Worm (Caenorhabditis elegans) whole organism, L2 larva: ENCODE results near the gene C25F9.5.

Experiments used
- C34F6.9 ChIP-seq: fragments of 150-350 bp; optimal IDR thresholded peaks from 2 replicates; lab custom pipeline; 2014; ENCODE audit warnings: missing biosample characterization, missing genetic modification characterization
- ama-1 ChIP-seq: fragments of 150-350 bp; optimal IDR thresholded peaks from 2 replicates; lab custom pipeline; 2018; ENCODE audit warnings: inconsistent platforms
- dmd-4 ChIP-seq: sonication (generic microtip); optimal IDR thresholded peaks from 2 replicates; lab custom pipeline; 2017; ENCODE audit warnings: missing biosample characterization, missing genetic modification characterization
- egl-27 ChIP-seq: sonication (generic microtip); optimal IDR thresholded peaks from 3 replicates; lab custom pipeline; 2017; ENCODE audit warnings: missing biosample characterization, missing genetic modification reagents, missing genetic modification characterization
- mdl-1 ChIP-seq, 2 experiments: fragments of 150-350 bp in 1 of 2; sonication (generic microtip) in 1 of 2; optimal IDR thresholded peaks; 2 replicates each; lab custom pipeline; 2017; ENCODE audit warnings: missing biosample characterization in 2 of 2, missing genetic modification characterization in 2 of 2
- nhr-11 ChIP-seq: fragments of 150-350 bp; optimal IDR thresholded peaks from 2 replicates; lab custom pipeline; 2014; ENCODE audit warnings: missing biosample characterization, missing genetic modification characterization
- nhr-129 ChIP-seq: fragments of 150-350 bp; optimal IDR thresholded peaks from 2 replicates; lab custom pipeline; 2014; ENCODE audit warnings: missing biosample characterization, missing genetic modification characterization
- nhr-6 ChIP-seq: fragments of 150-350 bp; optimal IDR thresholded peaks from 2 replicates; lab custom pipeline; 2014; ENCODE audit warnings: missing biosample characterization, missing genetic modification characterization
- skn-1 ChIP-seq: sonication (generic microtip); optimal IDR thresholded peaks from 2 replicates; lab custom pipeline; 2017; ENCODE audit warnings: missing biosample characterization, missing genetic modification characterization
- unc-39 ChIP-seq: fragments of 150-350 bp; optimal IDR thresholded peaks from 2 replicates; lab custom pipeline; 2014; ENCODE audit warnings: missing biosample characterization, missing genetic modification characterization
- unc-55 ChIP-seq: fragments of 150-350 bp; sonication (generic microtip); optimal IDR thresholded peaks from 3 replicates; lab custom pipeline; 2014; ENCODE audit warnings: missing biosample characterization, missing genetic modification reagents, missing genetic modification characterization
- unc-62 ChIP-seq: fragments of 150-350 bp; optimal IDR thresholded peaks from 2 replicates; lab custom pipeline; 2014; ENCODE audit warnings: missing biosample characterization, missing genetic modification reagents, missing genetic modification characterization
- ztf-4 ChIP-seq: fragments of 150-350 bp; optimal IDR thresholded peaks from 2 replicates; lab custom pipeline; 2014; ENCODE audit warnings: missing biosample characterization, missing genetic modification characterization

DNA sequence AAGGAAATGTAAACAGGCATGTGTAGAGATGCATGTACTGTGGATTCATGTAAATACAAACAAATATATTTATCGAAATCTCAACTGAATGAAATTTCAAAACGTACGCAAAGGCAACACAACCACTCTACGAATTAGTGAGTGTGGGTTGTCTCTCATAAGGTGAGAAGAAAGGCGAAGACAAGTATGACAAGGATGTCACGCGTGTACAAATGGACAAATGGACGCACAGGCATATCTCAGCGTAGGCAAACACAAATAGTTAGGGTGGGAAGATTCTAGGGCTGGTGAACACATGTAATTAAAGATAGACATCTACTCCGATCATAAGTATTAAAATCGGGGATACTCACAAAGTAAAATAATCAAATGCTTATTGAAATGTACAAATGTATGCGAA is 17.4 kb upstream of the C25F9.5 start:
- TF ChIP-seq C34F6.9 (tag; lab: Kevin White, UChicago) (no peak), nhr-11 (tag; lab: Kevin White, UChicago) (no peak), skn-1 (tag; lab: Kevin White, UChicago) (no peak), unc-55 (no peak), nhr-6 (tag; lab: Kevin White, UChicago) (no peak), unc-62 (GFP tag; lab: Kevin White, UChicago) (no peak), nhr-129 (tag; lab: Kevin White, UChicago) (no peak), egl-27 (tag; lab: Kevin White, UChicago) (no peak), unc-39 (tag; lab: Kevin White, UChicago) (no peak), ztf-4 (tag; lab: Kevin White, UChicago) (no peak), mdl-1 (tag; optimal IDR thresholded peaks at IDR 0.05; lab: Kevin White, UChicago) (no peak), dmd-4 (tag; lab: Kevin White, UChicago) (no peak), ama-1 (lab: Kevin White, UChicago) (no peak)
